Fruit fly (Drosophila melanogaster): ENCODE measurements around the gene ome.

ome gene

DNA sequence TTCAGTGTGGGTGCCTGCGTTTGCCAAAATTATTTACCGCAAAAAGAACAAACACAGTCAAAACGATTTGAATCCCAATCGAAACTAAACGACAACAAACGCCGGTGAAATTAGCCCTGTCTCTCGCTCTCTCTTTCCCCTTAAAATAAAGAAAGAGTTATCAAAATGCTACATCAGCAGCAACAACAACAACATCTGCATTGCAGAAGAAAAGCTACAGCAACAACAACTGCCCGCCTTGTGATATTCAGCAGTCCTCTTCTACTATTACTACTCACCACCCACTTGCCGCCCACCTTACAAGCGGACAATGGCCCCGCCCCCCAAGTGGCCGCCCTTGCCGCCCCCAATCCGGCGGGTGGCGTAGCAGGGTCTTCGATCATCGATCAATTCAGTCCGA is 39.7 kb upstream of the ome start:
- TF ChIP-seq CG8301 (tag; optimal IDR thresholded peaks at IDR 0.05) (no peak), EcR (GFP tag; optimal IDR thresholded peaks at IDR 0.05) (no peak), CG14655 (GFP tag; optimal IDR thresholded peaks at IDR 0.05) (no peak), CG13204 (GFP tag; optimal IDR thresholded peaks at IDR 0.05) (no peak), fd96Ca (GFP tag; IDR thresholded peaks at IDR 0.05) (no peak), D1 (tag; optimal IDR thresholded peaks at IDR 0.05) (no peak)

DNA sequence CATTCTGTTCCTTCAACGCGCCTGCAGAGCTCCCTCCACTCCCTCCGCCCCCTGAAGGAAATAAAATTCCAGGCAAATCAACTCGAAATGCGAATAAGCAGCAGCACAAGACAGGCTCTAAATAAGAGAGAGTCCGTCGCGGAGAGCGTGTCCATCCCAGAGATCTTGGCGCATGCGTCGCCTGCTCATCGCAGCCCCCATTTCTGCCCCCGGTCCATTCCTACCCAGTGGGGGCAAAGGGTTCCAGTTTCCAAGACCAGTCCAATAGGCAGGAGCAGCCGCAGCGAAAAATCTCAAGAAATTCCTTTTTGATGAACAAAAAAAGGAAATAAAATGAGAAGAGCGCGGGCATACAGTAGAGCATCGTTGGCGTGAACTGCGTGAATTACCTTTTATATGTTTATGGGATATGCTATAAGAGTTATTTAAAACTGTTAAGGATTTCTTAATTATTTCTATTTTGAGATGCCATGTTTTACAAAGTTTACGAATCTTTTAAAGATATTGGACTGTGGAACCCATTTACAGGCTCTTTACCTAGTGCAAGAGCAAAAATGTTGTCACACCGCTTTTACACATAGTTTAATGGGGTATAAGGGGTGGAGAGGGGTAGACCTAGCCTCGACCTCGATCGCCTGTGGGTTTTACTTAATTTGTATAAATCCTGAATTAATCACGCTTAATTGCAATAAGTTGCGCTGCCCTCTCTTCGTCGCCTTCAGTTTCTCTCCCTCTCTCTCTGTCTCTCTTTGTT is 38.4 kb upstream of the ome start:
- peak; percentile 77 for TF ChIP-seq Snoo (tag; optimal IDR thresholded peaks at IDR 0.05)
- peak; percentile 78 for TF ChIP-seq fd96Ca (GFP tag; IDR thresholded peaks at IDR 0.05)
- peak; percentile 83 for TF ChIP-seq D1 (tag; optimal IDR thresholded peaks at IDR 0.05)
- TF ChIP-seq Ets98B (GFP tag; IDR thresholded peaks at IDR 0.05), result peak; percentile 81
- TF ChIP-seq CG4496 (GFP tag; IDR thresholded peaks at IDR 0.05), result peak; percentile 93
- peak; percentile 80 for TF ChIP-seq CG32121 (GFP tag; IDR thresholded peaks at IDR 0.05)
- TF ChIP-seq CG10348 (GFP tag; IDR thresholded peaks at IDR 0.05), result 0 out of 2 replicates have a peak, but pooled peaks have one; percentile 13
- peak; percentile 95 for TF ChIP-seq CG17806 (tag; optimal IDR thresholded peaks at IDR 0.05)
- TF ChIP-seq CG13204 (GFP tag; optimal IDR thresholded peaks at IDR 0.05), result peak; percentile 89
- TF ChIP-seq CG14655 (GFP tag; optimal IDR thresholded peaks at IDR 0.05), result peak; percentile 90
- TF ChIP-seq CG8301 (tag; optimal IDR thresholded peaks at IDR 0.05), result peak; percentile 87
- peak; percentile 94 for TF ChIP-seq CG9948 (tag; optimal IDR thresholded peaks at IDR 0.05)
- TF ChIP-seq CG15710 (tag; optimal IDR thresholded peaks at IDR 0.05), result peak; percentile 97
- peak; percentile 94 for TF ChIP-seq CG34367 (tag; optimal IDR thresholded peaks at IDR 0.05)
- peak; percentile 96 for TF ChIP-seq CG8159 (tag; optimal IDR thresholded peaks at IDR 0.05)
- TF ChIP-seq rn (GFP tag; IDR thresholded peaks at IDR 0.05), result peak; percentile 78
- peak; percentile 87 for TF ChIP-seq CG12605 (GFP tag; IDR thresholded peaks at IDR 0.05)
- TF ChIP-seq EcR (GFP tag; optimal IDR thresholded peaks at IDR 0.05), result peak; percentile 77
- peak; percentile 95 for TF ChIP-seq Pif1A (GFP tag; optimal IDR thresholded peaks at IDR 0.05)
- peak; percentile 91 for TF ChIP-seq Pif1B (GFP tag; optimal IDR thresholded peaks at IDR 0.05)
- TF ChIP-seq gl (tag; optimal IDR thresholded peaks at IDR 0.05), result peak; percentile 91

DNA sequence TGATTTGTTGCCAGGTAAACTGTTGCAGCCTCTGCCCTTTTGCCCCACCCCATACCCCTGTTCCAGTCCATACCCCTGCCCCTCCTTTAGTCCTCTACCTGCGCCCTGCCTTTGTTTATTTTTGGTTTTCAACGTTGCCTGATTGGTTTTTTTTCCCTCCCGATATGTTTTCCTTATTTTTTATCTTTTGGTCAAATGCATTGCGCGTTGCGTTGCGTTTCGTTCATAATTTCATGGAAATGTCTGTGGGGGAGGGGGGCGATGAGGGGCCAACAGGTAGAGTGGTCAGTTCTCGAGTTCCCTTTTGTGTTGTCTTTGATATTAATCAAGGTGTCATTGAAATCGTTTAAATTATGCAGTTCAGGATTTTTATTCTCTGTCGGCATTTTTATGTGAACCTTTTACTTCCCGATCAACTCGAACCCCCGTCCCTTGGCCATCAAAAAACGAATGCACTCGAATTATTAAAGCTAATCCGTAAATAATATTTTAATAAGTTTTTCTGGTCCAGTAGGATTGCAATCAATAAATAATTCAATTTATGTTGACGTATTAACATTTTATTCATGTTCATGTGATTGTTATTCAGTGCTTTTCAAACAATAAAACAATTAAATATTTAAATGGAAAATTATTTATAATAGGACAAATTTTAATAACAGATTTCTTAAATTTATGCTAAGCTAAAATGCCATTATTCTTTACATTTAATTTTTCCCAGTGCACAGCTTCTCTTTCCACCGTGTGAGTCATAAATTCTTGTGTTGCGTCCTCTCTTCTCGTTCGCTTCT is 37.7 kb upstream of the ome start:
- TF ChIP-seq CG17806 (tag; optimal IDR thresholded peaks at IDR 0.05) (peak; percentile 88), CG8159 (tag; optimal IDR thresholded peaks at IDR 0.05) (peak; percentile 96), CG8301 (tag; optimal IDR thresholded peaks at IDR 0.05) (peak; percentile 34), fd96Ca (GFP tag; IDR thresholded peaks at IDR 0.05) (no peak), Pif1A (GFP tag; optimal IDR thresholded peaks at IDR 0.05) (peak; percentile 54), CG4496 (GFP tag; IDR thresholded peaks at IDR 0.05) (peak; percentile 22; the same call in 1 of the 3 replicates), CG34367 (tag; optimal IDR thresholded peaks at IDR 0.05) (peak; percentile 87), Snoo (tag; optimal IDR thresholded peaks at IDR 0.05) (peak; percentile 83), rn (GFP tag; IDR thresholded peaks at IDR 0.05) (0 out of 2 replicates have a peak, but pooled peaks have one; percentile 12), CG32121 (GFP tag; IDR thresholded peaks at IDR 0.05) (no peak), CG13204 (GFP tag; optimal IDR thresholded peaks at IDR 0.05) (peak; percentile 64), Pif1B (GFP tag; optimal IDR thresholded peaks at IDR 0.05) (peak; percentile 40), Ets98B (GFP tag; IDR thresholded peaks at IDR 0.05) (no peak), CG10348 (GFP tag; IDR thresholded peaks at IDR 0.05) (no peak), CG9948 (tag; optimal IDR thresholded peaks at IDR 0.05) (peak; percentile 91), CG15710 (tag; optimal IDR thresholded peaks at IDR 0.05) (peak; percentile 90), CG14655 (GFP tag; optimal IDR thresholded peaks at IDR 0.05) (peak; percentile 65), CG12605 (GFP tag; IDR thresholded peaks at IDR 0.05) (no peak), D1 (tag; optimal IDR thresholded peaks at IDR 0.05) (peak; percentile 80), EcR (GFP tag; optimal IDR thresholded peaks at IDR 0.05) (no peak), gl (tag; optimal IDR thresholded peaks at IDR 0.05) (peak; percentile 62)

DNA sequence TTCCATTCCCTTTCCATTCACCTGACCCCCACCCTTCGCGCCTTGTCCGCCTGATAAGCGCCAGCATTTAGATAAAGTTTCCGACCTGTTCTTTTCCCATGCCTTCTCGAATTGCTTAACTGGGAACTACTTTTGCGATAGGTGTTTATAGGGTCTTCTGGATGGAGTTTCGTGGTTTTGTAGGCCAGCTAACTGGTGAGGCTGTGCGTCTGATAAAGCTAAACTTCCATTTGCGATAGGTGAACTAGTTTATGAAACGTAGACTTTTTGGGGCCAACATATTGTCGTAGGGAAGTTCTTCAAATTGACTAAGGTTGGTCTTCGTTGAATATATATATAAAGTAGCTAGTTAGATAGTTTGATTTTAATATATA is 37.1 kb upstream of the ome start:
- TF ChIP-seq Pif1A (GFP tag; optimal IDR thresholded peaks at IDR 0.05), result no peak
- TF ChIP-seq EcR (GFP tag; optimal IDR thresholded peaks at IDR 0.05), result peak; percentile 15

DNA sequence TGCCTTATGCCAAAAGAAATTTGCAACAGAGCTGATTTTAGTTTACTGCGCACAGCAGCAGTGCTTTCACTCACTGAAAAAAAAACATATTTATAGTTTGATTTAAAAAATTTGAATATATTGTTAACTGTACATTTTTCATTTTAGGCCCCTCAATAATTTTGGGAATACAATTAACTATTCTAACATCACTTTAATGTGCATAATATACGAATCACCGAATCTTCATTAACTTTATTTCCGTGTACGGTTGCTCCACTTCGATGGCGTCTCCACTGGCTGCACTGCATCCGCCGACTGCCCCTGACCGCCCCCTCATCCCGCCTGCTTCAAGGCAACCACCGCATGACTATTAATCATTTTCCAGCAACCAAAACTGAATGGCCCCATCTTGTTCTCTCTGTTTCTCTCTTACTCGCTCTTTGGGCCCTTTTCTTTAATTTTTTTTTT is 35.9 kb upstream of the ome start:
- TF ChIP-seq CG12605 (GFP tag; IDR thresholded peaks at IDR 0.05) (peak; percentile 91), CG15710 (tag; optimal IDR thresholded peaks at IDR 0.05) (peak; percentile 92), CG32121 (GFP tag; IDR thresholded peaks at IDR 0.05) (peak; percentile 79), CG17806 (tag; optimal IDR thresholded peaks at IDR 0.05) (peak; percentile 93), gl (tag; optimal IDR thresholded peaks at IDR 0.05) (peak; percentile 85), Pif1A (GFP tag; optimal IDR thresholded peaks at IDR 0.05) (peak; percentile 91), CG4496 (GFP tag; IDR thresholded peaks at IDR 0.05) (peak; percentile 89), CG8301 (tag; optimal IDR thresholded peaks at IDR 0.05) (peak; percentile 93), fd96Ca (GFP tag; IDR thresholded peaks at IDR 0.05) (peak; percentile 80), Snoo (tag; optimal IDR thresholded peaks at IDR 0.05) (peak; percentile 91), Ets98B (GFP tag; IDR thresholded peaks at IDR 0.05) (peak; percentile 89), CG9948 (tag; optimal IDR thresholded peaks at IDR 0.05) (peak; percentile 92), CG14655 (GFP tag; optimal IDR thresholded peaks at IDR 0.05) (peak; percentile 92), EcR (GFP tag; optimal IDR thresholded peaks at IDR 0.05) (peak; percentile 69), CG34367 (tag; optimal IDR thresholded peaks at IDR 0.05) (peak; percentile 91), rn (GFP tag; IDR thresholded peaks at IDR 0.05) (peak; percentile 83), D1 (tag; optimal IDR thresholded peaks at IDR 0.05) (peak; percentile 84), Pif1B (GFP tag; optimal IDR thresholded peaks at IDR 0.05) (peak; percentile 88), CG10348 (GFP tag; IDR thresholded peaks at IDR 0.05) (no peak), CG13204 (GFP tag; optimal IDR thresholded peaks at IDR 0.05) (peak; percentile 89), CG8159 (tag; optimal IDR thresholded peaks at IDR 0.05) (peak; percentile 94)
